Fruit fly (Drosophila melanogaster) Kc167 (cell line): Measurements from ENCODE around the gene nAChRalpha1.

ENCODE experiments used
- Myc ChIP-seq: fragments of >200 bp; optimal IDR thresholded peaks from 2 replicates; lab custom pipeline; 2017; ENCODE audit warnings: missing external identifiers
- Sin3A ChIP-seq: fragments of >200 bp; optimal IDR thresholded peaks from 2 replicates; lab custom pipeline; 2018; ENCODE audit warnings: missing external identifiers
- h ChIP-seq: fragments of >200 bp; optimal IDR thresholded peaks from 3 replicates; lab custom pipeline; 2018; ENCODE audit warnings: missing external identifiers
- insv ChIP-seq: fragments of >200 bp; optimal IDR thresholded peaks from 3 replicates; lab custom pipeline; 2018; ENCODE audit warnings: missing external identifiers
- psq ChIP-seq: fragments of >200 bp; optimal IDR thresholded peaks from 2 replicates; lab custom pipeline; 2017; ENCODE audit warnings: missing external identifiers
- ttk ChIP-seq: sonication (Bioruptor generic); optimal IDR thresholded peaks from 2 replicates; lab custom pipeline; 2017; ENCODE audit warnings: missing external identifiers

nAChRalpha1 gene

dm6 chr3R:24357698-24358097, 99.3 kb downstream of the nAChRalpha1 start, which contains the start of gene Golgin84:
Gene Golgin84 (minus strand): TSS chr3R:24357938.
- no peak for TF ChIP-seq ttk (lab: Kevin White, UChicago)
- no peak for TF ChIP-seq h
- no peak for TF ChIP-seq psq
- TF ChIP-seq insv (lab: Kevin White, UChicago): no peak
- no peak for TF ChIP-seq Sin3A
- TF ChIP-seq Myc (lab: Kevin White, UChicago): no peak

dm6 chr3R:24353448-24353847, 103.5 kb downstream of the nAChRalpha1 start:
- TF ChIP-seq Sin3A (no peak), insv (lab: Kevin White, UChicago) (no peak), Myc (lab: Kevin White, UChicago) (no peak), h (no peak)

dm6 chr3R:24348420-24349190, 108.4 kb downstream of the nAChRalpha1 start, which contains the start of the genes CG5746 and CG6454:
Gene CG5746 (minus strand): TSS chr3R:24348791.
Gene CG6454 (plus strand): TSS chr3R:24349182.
- TF ChIP-seq Myc (lab: Kevin White, UChicago) (no peak), ttk (lab: Kevin White, UChicago) (no peak)
